Fruit fly (Drosophila melanogaster): ENCODE data around the gene CG43232.

- TF ChIP-seq CG8944 (GFP tag; optimal IDR thresholded peaks at IDR 0.05) (no peak), CG6854 (GFP tag; optimal IDR thresholded peaks at IDR 0.05) (no peak), CG4282 (GFP tag; optimal IDR thresholded peaks at IDR 0.05) (no peak), cato (GFP tag; optimal IDR thresholded peaks at IDR 0.05; ENCODE audit: borderline replicate concordance) (no peak), CG7987 (GFP tag; optimal IDR thresholded peaks at IDR 0.05) (no peak)
Measured at dm6 chr2L:6920661-6921359, 11.1 kb upstream of the CG43232 start, which contains the start of gene Hrb27C.
